Worm (Caenorhabditis elegans): ENCODE measurements around the gene lgc-18.

- TF ChIP-seq him-1 (tag; optimal IDR thresholded peaks at IDR 0.05) (no peak), W03F9.2 (tag; optimal IDR thresholded peaks at IDR 0.05) (no peak)
These were observed 49.4 kb downstream of the lgc-18 start for ce11 chrX:12174686-12175404.
